Worm (Caenorhabditis elegans): ENCODE measurements around the gene T28D9.4.

DNA sequence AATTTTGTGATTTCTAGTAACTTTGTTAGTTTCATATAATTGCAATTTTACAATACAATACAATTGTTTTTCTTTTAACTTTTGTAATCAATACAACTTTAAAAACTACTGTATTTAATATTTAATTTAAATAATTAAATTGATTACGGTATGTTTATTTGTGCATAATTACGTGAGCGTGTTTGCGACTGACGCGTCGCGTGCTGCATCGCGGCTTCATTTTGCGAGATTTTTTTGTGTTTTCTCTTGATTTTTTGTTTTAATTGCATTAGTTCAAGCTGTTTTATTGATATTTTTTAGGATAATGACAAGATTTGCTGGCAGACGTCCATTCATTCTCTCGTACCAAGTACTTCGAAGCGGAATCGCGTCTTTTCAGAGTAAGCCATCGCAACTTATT lies at the start of gene T28D9.4:
- TF ChIP-seq tbx-11 (GFP tag; IDR thresholded peaks at IDR 0.05) = no peak
- no peak for TF ChIP-seq hmbx-1 (tag; optimal IDR thresholded peaks at IDR 0.05)
- TF ChIP-seq hmg-4 (GFP tag; optimal IDR thresholded peaks at IDR 0.05) = no peak
- TF ChIP-seq hnd-1 (tag; optimal IDR thresholded peaks at IDR 0.05) = no peak

All from whole organism, early embryonic.